Fruit fly (Drosophila melanogaster) whole organism, pupa: ENCODE data around the gene BckdhA.

ENCODE experiments used
- CG12605 ChIP-seq: fragments of 200-800 bp; sonication (Bioruptor generic); IDR thresholded peaks from 2 replicates; pipeline ENCODE4 v1.3.6; 2022; ENCODE audit warnings: missing biosample characterization, missing genetic modification characterization
- CG13204 ChIP-seq: fragments of 200-800 bp; sonication (Bioruptor generic); optimal IDR thresholded peaks from 2 replicates; lab custom pipeline; 2018; ENCODE audit warnings: missing biosample characterization, mild to moderate bottlenecking, missing genetic modification characterization, moderate library complexity
- CG15710 ChIP-seq: fragments of 200-800 bp; sonication (Bioruptor generic); optimal IDR thresholded peaks from 2 replicates; lab custom pipeline; 2018; ENCODE audit warnings: missing biosample characterization, mild to moderate bottlenecking, missing genetic modification characterization, moderate library complexity
- CG32121 ChIP-seq: fragments of 200-800 bp; sonication (Bioruptor generic); IDR thresholded peaks from 2 replicates; pipeline ENCODE4 v1.3.6; 2022; ENCODE audit warnings: missing biosample characterization, missing genetic modification characterization
- CG4496 ChIP-seq: fragments of 200-800 bp; sonication (Bioruptor generic); IDR thresholded peaks from 3 replicates; pipeline ENCODE4 v1.3.6; 2022; ENCODE audit warnings: missing biosample characterization, missing genetic modification characterization
- CG8159 ChIP-seq: fragments of 200-800 bp; sonication (Bioruptor generic); optimal IDR thresholded peaks from 3 replicates; lab custom pipeline; 2018; ENCODE audit warnings: missing biosample characterization, mild to moderate bottlenecking, missing genetic modification characterization, moderate library complexity
- CG8301 ChIP-seq: fragments of 200-800 bp; sonication (Bioruptor generic); optimal IDR thresholded peaks from 2 replicates; lab custom pipeline; 2018; ENCODE audit warnings: missing biosample characterization, mild to moderate bottlenecking, missing genetic modification characterization
- EcR ChIP-seq: fragments of 200-800 bp; sonication (Bioruptor generic); optimal IDR thresholded peaks from 3 replicates; lab custom pipeline; 2019; ENCODE audit warnings: missing biosample characterization, missing genetic modification characterization, mild to moderate bottlenecking, moderate library complexity, missing genetic modification reagents
- Pif1A ChIP-seq: fragments of 200-800 bp; sonication (Bioruptor generic); optimal IDR thresholded peaks from 3 replicates; lab custom pipeline; 2016; ENCODE audit warnings: missing biosample characterization, missing genetic modification characterization
- rn ChIP-seq: fragments of 200-800 bp; sonication (Bioruptor generic); IDR thresholded peaks from 2 replicates; pipeline ENCODE4 v1.3.6; 2022; ENCODE audit warnings: missing biosample characterization, missing genetic modification characterization

DNA sequence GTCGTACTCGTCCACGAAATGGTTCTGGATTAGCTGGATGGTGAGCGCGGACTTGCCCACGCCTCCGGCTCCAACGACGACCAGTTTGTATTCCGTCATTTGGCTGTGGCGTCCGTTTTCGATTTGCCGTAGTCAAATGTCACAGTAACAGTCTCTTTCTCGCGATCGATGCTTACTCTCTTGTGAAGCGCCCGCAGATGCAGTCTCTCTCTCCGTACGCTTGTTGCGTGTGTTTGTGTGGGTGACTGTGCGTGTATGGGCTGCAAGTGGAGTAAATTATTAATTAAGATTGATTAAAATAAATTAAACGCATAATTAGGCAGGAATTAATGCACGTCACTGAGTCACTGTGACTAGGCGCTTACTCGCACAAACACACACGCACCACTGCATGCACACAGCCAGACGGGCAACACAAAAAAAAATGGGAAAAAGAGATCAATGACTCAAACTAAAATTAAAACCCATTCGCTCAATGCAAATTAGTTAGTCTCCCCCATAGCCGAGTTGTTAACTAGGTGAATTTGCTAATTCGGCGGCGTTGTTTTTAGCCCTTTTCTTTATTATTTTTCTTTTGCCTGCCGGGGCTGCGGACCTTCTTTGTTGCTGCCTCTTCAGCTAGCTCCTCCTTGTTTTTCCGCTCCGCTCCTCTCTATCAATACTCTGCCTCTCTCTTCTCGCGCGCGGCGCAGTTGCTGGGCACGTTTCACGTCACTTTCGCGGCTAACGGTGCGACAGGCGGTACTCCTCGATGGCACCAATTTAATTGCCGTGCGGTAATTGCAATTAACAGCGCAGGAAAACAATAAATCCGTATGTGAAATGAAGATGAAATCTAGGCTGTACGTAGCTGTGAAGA is 43.2 kb upstream of the BckdhA start:
- TF ChIP-seq CG15710 (no peak), CG8159 (tag; lab: Kevin White, UChicago) (no peak), CG12605 (GFP tag; lab: Robert Waterston, UW) (no peak), EcR (GFP tag; lab: Kevin White, UChicago) (peak; percentile 79), CG8301 (tag; lab: Kevin White, UChicago) (no peak), rn (GFP tag; lab: Robert Waterston, UW) (no peak), Pif1A (GFP tag; lab: Kevin White, UChicago) (no peak), CG4496 (GFP tag; lab: Robert Waterston, UW) (no peak), CG32121 (GFP tag; lab: Robert Waterston, UW) (no peak), CG13204 (GFP tag; lab: Kevin White, UChicago) (no peak)
